Worm (Caenorhabditis elegans): Measurements from ENCODE around the gene cht-2.

DNA sequence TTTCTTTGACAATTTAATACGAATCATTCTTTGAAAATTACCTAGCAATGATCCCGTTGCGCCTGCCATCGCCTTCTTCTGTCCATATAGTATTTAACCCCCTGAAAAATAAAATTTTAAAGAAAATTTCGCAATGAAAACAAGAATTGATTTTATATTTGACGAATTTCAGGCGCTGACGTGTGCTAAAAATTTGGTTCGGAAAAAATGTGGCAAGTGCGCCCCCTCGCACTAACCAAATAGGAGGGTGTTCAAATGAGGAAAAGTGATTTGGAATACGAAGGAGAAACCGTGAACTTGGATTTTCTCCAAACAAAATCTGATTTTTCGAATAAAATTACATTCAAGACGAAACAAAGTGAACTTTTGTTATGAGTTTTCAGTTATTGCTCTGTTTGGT is 45.3 kb downstream of the cht-2 start, which contains the start of gene stc-1:
- TF ChIP-seq mep-1 (tag; optimal IDR thresholded peaks at IDR 0.05) = no peak
- no peak for TF ChIP-seq snpc-4 (tag; optimal IDR thresholded peaks at IDR 0.05)
- TF ChIP-seq nhr-11 (tag; optimal IDR thresholded peaks at IDR 0.05) = no peak
- TF ChIP-seq nhr-28 (tag; optimal IDR thresholded peaks at IDR 0.05) = peak; percentile 39
- TF ChIP-seq F10B5.3 (tag; optimal IDR thresholded peaks at IDR 0.05) = no peak
- TF ChIP-seq nhr-25 (tag; optimal IDR thresholded peaks at IDR 0.05; ENCODE audit: borderline replicate concordance, insufficient read depth) = no peak
- no peak for TF ChIP-seq hlh-11 (tag; optimal IDR thresholded peaks at IDR 0.05)

Data from whole organism, L4 larva.